Fruit fly (Drosophila melanogaster) whole organism, wandering third instar larva: ENCODE data around the gene Arfip.

Source experiments
- Abd-B ChIP-seq: fragments of >200 bp; optimal IDR thresholded peaks from 2 replicates; lab custom pipeline; 2017; ENCODE audit warnings: missing biosample characterization, missing genetic modification characterization
- Hr78 ChIP-seq: fragments of >200 bp; optimal IDR thresholded peaks from 2 replicates; lab custom pipeline; 2017; ENCODE audit warnings: missing biosample characterization, missing genetic modification characterization
- Jra ChIP-seq: sonication (Bioruptor generic); optimal IDR thresholded peaks from 2 replicates; lab custom pipeline; 2016; ENCODE audit warnings: missing biosample characterization, missing genetic modification characterization
- jim ChIP-seq: fragments of 175-275, 200-325 bp; sonication (Bioruptor generic); optimal IDR thresholded peaks from 2 replicates; lab custom pipeline; 2016; ENCODE audit warnings: missing biosample characterization, mild to moderate bottlenecking, missing genetic modification characterization

dm6 chr3R:11257537-11257936 is 22.7 kb upstream of the Arfip start:
- TF ChIP-seq Abd-B: no peak
- TF ChIP-seq Jra (GFP tag; lab: Kevin White, UChicago): no peak
- TF ChIP-seq Hr78 (GFP tag; lab: Kevin White, UChicago): no peak
- TF ChIP-seq jim (GFP tag; lab: Kevin White, UChicago): no peak
